Worm (Caenorhabditis elegans): Measurements from ENCODE around the gene F17E9.5.
A peak's percentile ranks its signal among the peaks of the same experiment; 100 is the strongest.

F17E9.5 gene

DNA sequence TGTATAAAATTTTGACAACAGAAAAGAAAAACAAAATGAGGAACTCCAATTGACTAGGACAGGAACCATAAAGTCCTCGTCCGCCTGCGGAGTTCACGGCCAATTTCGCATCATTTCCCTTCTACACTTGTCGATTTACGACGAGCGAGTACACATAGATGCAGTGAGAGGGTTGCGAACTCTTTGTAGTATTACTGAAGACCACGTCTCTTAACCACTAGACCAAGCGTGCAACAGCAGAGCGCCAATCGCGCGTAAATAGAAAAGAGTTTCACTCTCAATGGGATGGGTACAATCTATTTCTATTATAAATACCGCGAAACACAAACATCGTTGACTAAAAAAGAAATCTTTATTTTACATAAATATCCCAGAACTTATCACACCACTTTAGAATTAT is 29.8 kb downstream of the F17E9.5 start (continued):
- TF ChIP-seq ceh-40 (GFP tag; IDR thresholded peaks at IDR 0.05) (no peak), Y79H2A.3 (GFP tag; conservative IDR thresholded peaks at IDR 0.05) (0 out of 2 replicates have a peak, but pooled peaks have one; percentile 54), fkh-3 (tag; optimal IDR thresholded peaks at IDR 0.05) (no peak), efl-1 (GFP tag; optimal IDR thresholded peaks at IDR 0.05) (peak; percentile 18), B0336.3 (GFP tag; IDR thresholded peaks at IDR 0.05) (peak; percentile 83), Y95B8A.8 (GFP tag; IDR thresholded peaks at IDR 0.05) (peak; percentile 80), C17E4.6 (GFP tag; IDR thresholded peaks at IDR 0.05) (peak; percentile 43; the same call in 1 of the 2 replicates), Y56A3A.18 (GFP tag; IDR thresholded peaks at IDR 0.05) (0 out of 2 replicates have a peak, but pooled peaks have one; percentile 35), Y53F4B.3 (GFP tag; IDR thresholded peaks at IDR 0.05) (peak; percentile 20; the same call in 1 of the 2 replicates), let-526 (GFP tag; IDR thresholded peaks at IDR 0.05) (no peak), snpc-1.1 (tag; optimal IDR thresholded peaks at IDR 0.05; ENCODE audit: insufficient read depth) (peak; percentile 46), nfya-2 (GFP tag; IDR thresholded peaks at IDR 0.05) (no peak), hmg-1.2 (GFP tag; IDR thresholded peaks at IDR 0.05) (peak; percentile 63), snpc-1.3 (tag; optimal IDR thresholded peaks at IDR 0.05; ENCODE audit: insufficient read depth) (peak; percentile 84), snpc-3.4 (tag; optimal IDR thresholded peaks at IDR 0.05) (peak; percentile 82), ztf-28 (GFP tag; IDR thresholded peaks at IDR 0.05) (no peak), ztf-6 (GFP tag; IDR thresholded peaks at IDR 0.05) (0 out of 2 replicates have a peak, but pooled peaks have one; percentile 48), madf-10 (tag; optimal IDR thresholded peaks at IDR 0.05) (peak; percentile 56), sptf-2 (GFP tag; optimal IDR thresholded peaks at IDR 0.05) (peak; percentile 49), egl-44 (GFP tag; IDR thresholded peaks at IDR 0.05) (peak; percentile 67; the same call in 1 of the 2 replicates), aptf-3 (GFP tag; IDR thresholded peaks at IDR 0.05) (0 out of 2 replicates have a peak, but pooled peaks have one; percentile 36), ets-4 (GFP tag; optimal IDR thresholded peaks at IDR 0.05) (no peak), nhr-120 (GFP tag; IDR thresholded peaks at IDR 0.05) (no peak), K12H6.12 (tag; optimal IDR thresholded peaks at IDR 0.05) (peak; percentile 9), zim-3 (tag; optimal IDR thresholded peaks at IDR 0.05) (peak; percentile 75), F57C9.4 (tag; optimal IDR thresholded peaks at IDR 0.05) (no peak), lin-40 (tag; optimal IDR thresholded peaks at IDR 0.05) (peak; percentile 64), zfh-2 (GFP tag; conservative IDR thresholded peaks at IDR 0.05) (no peak), pha-4 (tag; optimal IDR thresholded peaks at IDR 0.05) (no peak), lag-1 (GFP tag; IDR thresholded peaks at IDR 0.05) (no peak), dpff-1 (tag; optimal IDR thresholded peaks at IDR 0.05) (no peak), madf-6 (GFP tag; IDR thresholded peaks at IDR 0.05) (peak; percentile 58; the same call in 1 of the 2 replicates), nhr-90 (tag; optimal IDR thresholded peaks at IDR 0.05) (peak; percentile 82), nhr-80 (tag; optimal IDR thresholded peaks at IDR 0.05) (peak; percentile 60), ceh-79 (tag; optimal IDR thresholded peaks at IDR 0.05) (peak; percentile 56), ztf-22 (GFP tag; optimal IDR thresholded peaks at IDR 0.05) (no peak), F37B4.10 (GFP tag; IDR thresholded peaks at IDR 0.05) (no peak), hlh-12 (tag; optimal IDR thresholded peaks at IDR 0.05) (peak; percentile 22), Y67H2A.10 (GFP tag; conservative IDR thresholded peaks at IDR 0.05) (0 out of 2 replicates have a peak, but pooled peaks have one; percentile 43), lir-1 (GFP tag; conservative IDR thresholded peaks at IDR 0.05) (0 out of 2 replicates have a peak, but pooled peaks have one; percentile 45), attf-3 (GFP tag; conservative IDR thresholded peaks at IDR 0.05) (peak; percentile 67), let-607 (tag; optimal IDR thresholded peaks at IDR 0.05) (peak in 1 of 2 experiments; percentile 50), egl-18 (GFP tag; IDR thresholded peaks at IDR 0.05) (no peak), F39B2.1 (GFP tag; IDR thresholded peaks at IDR 0.05) (no peak), lsl-1 (GFP tag; optimal IDR thresholded peaks at IDR 0.05) (peak; percentile 44), unc-130 (GFP tag; optimal IDR thresholded peaks at IDR 0.05) (peak; percentile 85), attf-5 (GFP tag; optimal IDR thresholded peaks at IDR 0.05) (peak; percentile 49), tbx-9 (tag; optimal IDR thresholded peaks at IDR 0.05; ENCODE audit: borderline replicate concordance) (no peak)
